Fruit fly (Drosophila melanogaster): Measurements from ENCODE around the gene Taf10b.

dm6 chr2L:2721317-2721716, 46.3 kb downstream of the Taf10b start:
- TF ChIP-seq Hr78 (GFP tag; optimal IDR thresholded peaks at IDR 0.05) (no peak), GATAd (GFP tag; optimal IDR thresholded peaks at IDR 0.05) (no peak), dl (GFP tag; optimal IDR thresholded peaks at IDR 0.05; ENCODE audit: insufficient read depth in 1 of 2, partially characterized antibody in 2 of 2) (no peak), Sp1 (GFP tag; optimal IDR thresholded peaks at IDR 0.05) (no peak), fru (GFP tag; optimal IDR thresholded peaks at IDR 0.05) (peak; percentile 4), foxo (GFP tag; optimal IDR thresholded peaks at IDR 0.05) (no peak), rgr (GFP tag; optimal IDR thresholded peaks at IDR 0.05) (no peak), N (GFP tag; optimal IDR thresholded peaks at IDR 0.05) (no peak), lola (GFP tag; optimal IDR thresholded peaks at IDR 0.05) (no peak), usp (GFP tag; optimal IDR thresholded peaks at IDR 0.05) (no peak), pan (optimal IDR thresholded peaks at IDR 0.05) (no peak)
